Fruit fly (Drosophila melanogaster): Measurements from ENCODE around the gene smid.

dm6 chr3L:7359827-7360323, 21.5 kb upstream of the smid start, which contains the start of gene pst:
- no peak for TF ChIP-seq EcR (GFP tag; optimal IDR thresholded peaks at IDR 0.05)
- no peak for TF ChIP-seq CG17806 (tag; optimal IDR thresholded peaks at IDR 0.05)
- TF ChIP-seq CG32121 (GFP tag; IDR thresholded peaks at IDR 0.05): no peak; the same call in 1 of the 2 replicates
- no peak for TF ChIP-seq CG9948 (tag; optimal IDR thresholded peaks at IDR 0.05)
- no peak for TF ChIP-seq D1 (tag; optimal IDR thresholded peaks at IDR 0.05)
- no peak for TF ChIP-seq gl (tag; optimal IDR thresholded peaks at IDR 0.05)
- TF ChIP-seq CG4496 (GFP tag; IDR thresholded peaks at IDR 0.05): no peak
- TF ChIP-seq rn (GFP tag; IDR thresholded peaks at IDR 0.05): no peak
- no peak for TF ChIP-seq CG13204 (GFP tag; optimal IDR thresholded peaks at IDR 0.05)
- peak; percentile 6 for TF ChIP-seq CG15710 (tag; optimal IDR thresholded peaks at IDR 0.05)
